Fruit fly (Drosophila melanogaster) whole organism, prepupa: ENCODE data around the gene CG14383.

ENCODE experiments used
- CG3032 ChIP-seq: fragments of 200-800 bp; optimal IDR thresholded peaks from 2 replicates; lab custom pipeline; 2019; ENCODE audit warnings: missing biosample characterization, mild to moderate bottlenecking, missing genetic modification characterization, moderate library complexity
- CG6276 ChIP-seq: fragments of 200-800 bp; sonication (Bioruptor generic); optimal IDR thresholded peaks from 2 replicates; lab custom pipeline; 2017; ENCODE audit warnings: missing biosample characterization, mild to moderate bottlenecking, missing genetic modification characterization
- Ets96B ChIP-seq: fragments of 200-800 bp; optimal IDR thresholded peaks from 2 replicates; lab custom pipeline; 2019; ENCODE audit warnings: missing biosample characterization, mild to moderate bottlenecking, missing genetic modification characterization, moderate library complexity
- Hr39 ChIP-seq: fragments of 200-800 bp; sonication (Bioruptor generic); optimal IDR thresholded peaks from 2 replicates; lab custom pipeline; 2016; ENCODE audit warnings: missing biosample characterization, missing genetic modification characterization

dm6 chr3R:12977371-12978050, 10.8 kb downstream of the CG14383 start, which contains the start of the genes CG7381 and CG7091:
- TF ChIP-seq CG6276 (GFP tag; lab: Kevin White, UChicago) = no peak
- TF ChIP-seq CG3032 (tag; lab: Kevin White, UChicago) = no peak
- TF ChIP-seq Ets96B (tag; lab: Kevin White, UChicago) = no peak
- no peak for TF ChIP-seq Hr39 (GFP tag; lab: Kevin White, UChicago)
